Fruit fly (Drosophila melanogaster) Kc167 (cell line): ENCODE data around the gene Gr93b.

Experiments used
- Myc ChIP-seq: fragments of >200 bp; optimal IDR thresholded peaks from 2 replicates; lab custom pipeline; 2017; ENCODE audit warnings: missing external identifiers
- Sin3A ChIP-seq: fragments of >200 bp; optimal IDR thresholded peaks from 2 replicates; lab custom pipeline; 2018; ENCODE audit warnings: missing external identifiers
- h ChIP-seq: fragments of >200 bp; optimal IDR thresholded peaks from 3 replicates; lab custom pipeline; 2018; ENCODE audit warnings: missing external identifiers
- insv ChIP-seq: fragments of >200 bp; optimal IDR thresholded peaks from 3 replicates; lab custom pipeline; 2018; ENCODE audit warnings: missing external identifiers
- psq ChIP-seq: fragments of >200 bp; optimal IDR thresholded peaks from 2 replicates; lab custom pipeline; 2017; ENCODE audit warnings: missing external identifiers
- ttk ChIP-seq: sonication (Bioruptor generic); optimal IDR thresholded peaks from 2 replicates; lab custom pipeline; 2017; ENCODE audit warnings: missing external identifiers

- TF ChIP-seq psq, result no peak
- no peak for TF ChIP-seq Myc (lab: Kevin White, UChicago)
- no peak for TF ChIP-seq h (lab: Kevin White, UChicago)
- TF ChIP-seq insv (lab: Kevin White, UChicago), result no peak
- TF ChIP-seq Sin3A (lab: Kevin White, UChicago), result no peak
- TF ChIP-seq ttk, result no peak
Observed at dm6 chr3R:21873439-21873838, 29.9 kb upstream of the Gr93b start, which contains the start of gene CG31178.
